Fruit fly (Drosophila melanogaster): Measurements from ENCODE around the gene Gr93b.
A peak's percentile ranks its signal among the peaks of the same experiment; 100 is the strongest.

Gene Gr93b

DNA sequence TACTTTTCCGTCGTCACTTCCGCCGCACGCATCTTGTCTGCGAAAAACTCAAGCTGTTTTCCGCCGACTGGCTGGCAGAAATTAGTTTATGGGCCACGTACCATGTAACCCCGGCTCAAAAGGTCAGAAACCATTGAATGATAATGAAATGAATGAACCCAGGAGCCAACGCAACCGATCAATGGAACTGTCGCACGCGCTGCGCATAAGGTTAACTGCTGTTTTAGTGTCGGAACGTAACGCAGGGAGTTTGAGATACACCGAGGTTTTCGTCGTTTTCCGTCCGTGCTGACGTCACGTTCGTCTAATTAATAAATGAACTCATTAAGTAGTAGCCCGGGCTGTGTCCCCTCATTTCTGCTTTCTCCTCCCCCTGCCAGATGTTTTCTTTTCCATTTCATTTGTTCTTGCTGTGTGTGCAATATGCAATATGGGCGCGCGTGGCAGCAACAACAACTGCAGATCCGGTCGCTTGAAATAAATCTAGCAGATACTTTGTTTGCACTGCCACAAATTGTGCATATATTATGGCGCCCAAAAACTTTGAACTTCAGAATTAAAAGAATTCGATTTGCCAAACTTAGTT, 14.8 kb upstream of the Gr93b start:
- no peak for TF ChIP-seq Snoo (tag; optimal IDR thresholded peaks at IDR 0.05)
- peak; percentile 8 for TF ChIP-seq CG9948 (tag; optimal IDR thresholded peaks at IDR 0.05)
- TF ChIP-seq CG4496 (GFP tag; IDR thresholded peaks at IDR 0.05), result no peak

DNA sequence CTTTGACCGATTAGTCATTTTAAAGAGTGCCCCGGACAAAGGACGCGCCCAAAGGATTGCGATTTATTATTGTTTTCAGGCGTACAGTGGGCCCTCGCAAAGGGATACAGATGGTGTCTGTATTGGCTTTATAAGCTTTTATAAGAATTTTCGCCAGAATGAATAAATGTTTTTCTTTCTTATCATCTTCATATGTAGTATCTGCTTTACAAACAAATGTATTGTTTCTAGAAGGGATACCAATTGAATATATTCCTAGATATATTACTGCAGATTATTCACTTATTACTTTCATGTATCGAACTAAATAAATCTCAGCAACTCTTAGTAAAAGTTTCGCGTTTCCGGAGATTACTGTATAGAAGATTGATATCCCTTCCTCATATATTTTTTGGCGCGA, 13.9 kb upstream of the Gr93b start:
- TF ChIP-seq CG8159 (tag; optimal IDR thresholded peaks at IDR 0.05) (peak; percentile 30), CG17806 (tag; optimal IDR thresholded peaks at IDR 0.05) (no peak), rn (GFP tag; IDR thresholded peaks at IDR 0.05) (no peak), CG14655 (GFP tag; optimal IDR thresholded peaks at IDR 0.05) (peak; percentile 0), CG15710 (tag; optimal IDR thresholded peaks at IDR 0.05) (no peak)

DNA sequence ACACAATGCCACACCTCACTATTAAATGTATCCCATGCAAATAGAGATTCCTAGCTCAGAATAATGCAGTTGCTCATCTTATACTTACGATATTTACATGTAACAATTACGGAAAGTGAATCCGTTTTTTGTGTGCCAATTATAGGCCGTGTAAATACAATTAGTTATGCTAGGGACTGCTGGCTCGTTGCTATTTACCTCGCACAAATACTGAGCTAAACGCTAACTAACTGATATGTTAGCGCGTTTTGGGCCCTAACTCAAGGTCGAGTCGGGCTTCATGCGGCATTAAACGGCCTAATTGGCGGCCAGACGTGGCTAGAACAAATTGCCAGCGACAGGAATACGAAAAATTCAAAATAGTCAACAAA, 13.3 kb upstream of the Gr93b start:
- no peak for TF ChIP-seq fd96Ca (GFP tag; IDR thresholded peaks at IDR 0.05)
- no peak for TF ChIP-seq CG13204 (GFP tag; optimal IDR thresholded peaks at IDR 0.05)
- TF ChIP-seq CG14655 (GFP tag; optimal IDR thresholded peaks at IDR 0.05), result no peak
- TF ChIP-seq Pif1A (GFP tag; optimal IDR thresholded peaks at IDR 0.05), result no peak
- TF ChIP-seq CG34367 (tag; optimal IDR thresholded peaks at IDR 0.05), result no peak
- TF ChIP-seq Snoo (tag; optimal IDR thresholded peaks at IDR 0.05), result no peak
- TF ChIP-seq CG12605 (GFP tag; IDR thresholded peaks at IDR 0.05), result no peak
- TF ChIP-seq CG10348 (GFP tag; IDR thresholded peaks at IDR 0.05), result no peak
- no peak for TF ChIP-seq CG15710 (tag; optimal IDR thresholded peaks at IDR 0.05)
- no peak for TF ChIP-seq Ets98B (GFP tag; IDR thresholded peaks at IDR 0.05)
- TF ChIP-seq Pif1B (GFP tag; optimal IDR thresholded peaks at IDR 0.05), result no peak
- TF ChIP-seq D1 (tag; optimal IDR thresholded peaks at IDR 0.05), result no peak
- TF ChIP-seq EcR (GFP tag; optimal IDR thresholded peaks at IDR 0.05), result no peak
- no peak for TF ChIP-seq CG8301 (tag; optimal IDR thresholded peaks at IDR 0.05)
- TF ChIP-seq CG32121 (GFP tag; IDR thresholded peaks at IDR 0.05), result no peak
- TF ChIP-seq CG8159 (tag; optimal IDR thresholded peaks at IDR 0.05), result no peak
- no peak for TF ChIP-seq gl (tag; optimal IDR thresholded peaks at IDR 0.05)

DNA sequence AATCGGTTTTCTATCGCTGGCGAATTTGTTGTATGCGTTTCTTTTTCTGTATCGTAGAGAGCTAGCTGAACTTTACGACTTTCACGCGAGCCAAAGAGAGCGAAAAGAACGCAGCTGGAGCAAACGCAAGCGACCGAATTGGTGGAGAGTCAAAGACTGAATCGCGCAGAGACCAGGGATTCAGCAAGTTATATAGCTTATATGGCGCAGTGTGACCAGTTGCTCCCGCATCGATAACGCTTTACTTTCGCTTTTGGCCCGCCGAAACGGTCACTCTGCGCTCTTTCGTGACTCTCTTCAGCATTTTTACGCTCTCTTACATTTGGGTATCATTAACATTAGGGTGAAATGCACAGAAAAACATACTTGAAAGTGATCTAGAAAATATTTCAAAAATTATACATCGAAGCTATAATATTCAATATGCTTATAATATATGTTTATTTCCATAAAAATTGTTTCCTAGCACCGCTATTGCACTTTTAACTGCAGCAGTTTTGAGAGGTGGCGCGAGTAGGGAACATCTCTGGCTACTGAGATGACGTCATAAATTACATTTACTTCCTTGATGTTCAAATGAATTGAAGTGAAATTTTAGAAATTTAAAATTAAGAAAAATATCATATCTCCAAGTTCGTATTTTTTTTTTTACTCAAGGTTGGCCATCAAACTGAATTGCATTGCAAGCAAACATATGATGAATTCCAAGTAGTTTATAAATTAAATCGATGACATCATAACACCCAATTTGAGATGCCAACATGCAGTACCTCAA, 12.7 kb upstream of the Gr93b start, which contains the start of gene glec:
Gene glec (minus strand): TSS at position 169 of the 775 bp plus-strand sequence.
- TF ChIP-seq rn (GFP tag; IDR thresholded peaks at IDR 0.05) (no peak), CG8159 (tag; optimal IDR thresholded peaks at IDR 0.05) (no peak), fd96Ca (GFP tag; IDR thresholded peaks at IDR 0.05) (peak; percentile 59; the same call in 2 of the 3 replicates), Pif1B (GFP tag; optimal IDR thresholded peaks at IDR 0.05) (peak; percentile 34), CG14655 (GFP tag; optimal IDR thresholded peaks at IDR 0.05) (peak; percentile 7), CG32121 (GFP tag; IDR thresholded peaks at IDR 0.05) (no peak), CG13204 (GFP tag; optimal IDR thresholded peaks at IDR 0.05) (peak; percentile 21), CG10348 (GFP tag; IDR thresholded peaks at IDR 0.05) (no peak), CG9948 (tag; optimal IDR thresholded peaks at IDR 0.05) (peak; percentile 11), CG17806 (tag; optimal IDR thresholded peaks at IDR 0.05) (peak; percentile 9), Snoo (tag; optimal IDR thresholded peaks at IDR 0.05) (peak; percentile 35), CG8301 (tag; optimal IDR thresholded peaks at IDR 0.05) (no peak), CG12605 (GFP tag; IDR thresholded peaks at IDR 0.05) (peak; percentile 70), CG15710 (tag; optimal IDR thresholded peaks at IDR 0.05) (peak; percentile 41), CG4496 (GFP tag; IDR thresholded peaks at IDR 0.05) (peak; percentile 55), Ets98B (GFP tag; IDR thresholded peaks at IDR 0.05) (no peak; the same call in none of the 2 replicates), Pif1A (GFP tag; optimal IDR thresholded peaks at IDR 0.05) (peak; percentile 58), EcR (GFP tag; optimal IDR thresholded peaks at IDR 0.05) (peak; percentile 58), gl (tag; optimal IDR thresholded peaks at IDR 0.05) (peak; percentile 39), CG34367 (tag; optimal IDR thresholded peaks at IDR 0.05) (no peak), D1 (tag; optimal IDR thresholded peaks at IDR 0.05) (no peak)

DNA sequence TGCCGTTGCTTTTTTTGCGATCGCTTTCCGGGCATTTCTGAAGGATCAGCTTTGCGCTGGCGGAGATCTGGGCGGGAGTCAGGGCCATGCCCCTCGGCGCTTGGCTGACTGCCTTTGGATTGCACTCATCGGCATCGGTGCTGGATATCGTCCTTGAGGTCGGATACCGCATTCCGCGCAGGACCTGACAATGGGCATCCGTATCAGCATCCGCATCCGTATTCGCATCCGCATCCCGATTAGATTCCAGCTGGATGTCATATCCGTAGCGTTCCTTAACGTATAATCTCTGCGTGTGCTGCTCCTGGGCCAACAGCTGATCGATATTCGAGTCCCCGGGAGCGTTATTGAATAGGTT, 11.9 kb upstream of the Gr93b start:
- TF ChIP-seq EcR (GFP tag; optimal IDR thresholded peaks at IDR 0.05), result no peak
- peak; percentile 63; the same call in 2 of the 3 replicates for TF ChIP-seq fd96Ca (GFP tag; IDR thresholded peaks at IDR 0.05)
- TF ChIP-seq CG14655 (GFP tag; optimal IDR thresholded peaks at IDR 0.05), result no peak
- TF ChIP-seq CG9948 (tag; optimal IDR thresholded peaks at IDR 0.05), result no peak
- TF ChIP-seq CG4496 (GFP tag; IDR thresholded peaks at IDR 0.05), result no peak
- no peak for TF ChIP-seq CG17806 (tag; optimal IDR thresholded peaks at IDR 0.05)
- TF ChIP-seq CG15710 (tag; optimal IDR thresholded peaks at IDR 0.05), result no peak

DNA sequence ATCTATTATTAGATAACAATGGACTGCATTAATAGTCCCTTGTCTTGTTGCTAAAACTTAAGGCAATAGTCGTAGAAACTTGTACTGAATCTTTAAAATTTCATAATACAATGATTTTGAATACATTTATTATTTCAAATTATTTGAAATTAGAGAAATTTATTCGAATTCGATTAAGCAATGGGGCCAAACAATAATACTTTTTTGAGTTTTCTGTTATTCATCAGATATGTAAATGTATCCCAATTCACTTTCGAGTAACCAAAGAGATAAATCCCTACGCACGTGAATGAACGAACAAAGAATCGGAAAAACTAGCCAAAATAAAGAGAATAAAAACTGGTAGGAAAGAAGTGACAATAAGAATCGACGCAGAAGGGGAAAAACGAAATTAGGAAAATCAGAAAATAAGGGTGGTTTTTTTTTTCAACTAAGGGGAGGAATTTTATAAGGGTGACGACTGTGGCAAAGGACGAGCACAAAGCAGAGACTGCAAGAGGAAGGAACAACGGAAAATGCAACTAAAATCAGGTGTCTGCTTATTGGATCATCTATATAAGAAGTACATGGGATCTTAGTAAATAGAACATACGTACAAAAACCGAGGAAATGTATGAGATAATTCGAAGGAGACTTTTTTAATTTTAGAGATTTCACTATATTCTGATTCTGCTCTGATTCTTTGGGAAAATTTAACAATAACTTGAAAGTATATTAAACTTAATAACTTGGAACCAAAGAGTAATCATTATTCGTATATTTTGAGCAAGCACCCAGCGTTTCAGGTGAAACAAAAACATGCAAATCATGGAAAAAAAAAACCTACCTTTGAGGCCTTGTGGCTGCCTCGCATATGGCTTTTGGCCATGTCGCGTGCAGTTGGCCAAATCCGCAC, 11.3 kb upstream of the Gr93b start:
- TF ChIP-seq CG15710 (tag; optimal IDR thresholded peaks at IDR 0.05), result no peak
- no peak for TF ChIP-seq Ets98B (GFP tag; IDR thresholded peaks at IDR 0.05)
- TF ChIP-seq fd96Ca (GFP tag; IDR thresholded peaks at IDR 0.05), result no peak
- no peak for TF ChIP-seq CG12605 (GFP tag; IDR thresholded peaks at IDR 0.05)
- TF ChIP-seq Snoo (tag; optimal IDR thresholded peaks at IDR 0.05), result no peak
- TF ChIP-seq gl (tag; optimal IDR thresholded peaks at IDR 0.05), result no peak
- no peak for TF ChIP-seq Pif1B (GFP tag; optimal IDR thresholded peaks at IDR 0.05)
- TF ChIP-seq EcR (GFP tag; optimal IDR thresholded peaks at IDR 0.05), result no peak
- no peak for TF ChIP-seq CG13204 (GFP tag; optimal IDR thresholded peaks at IDR 0.05)
- TF ChIP-seq Pif1A (GFP tag; optimal IDR thresholded peaks at IDR 0.05), result no peak
- no peak for TF ChIP-seq D1 (tag; optimal IDR thresholded peaks at IDR 0.05)
- no peak for TF ChIP-seq CG10348 (GFP tag; IDR thresholded peaks at IDR 0.05)
- no peak for TF ChIP-seq CG34367 (tag; optimal IDR thresholded peaks at IDR 0.05)
- no peak for TF ChIP-seq CG32121 (GFP tag; IDR thresholded peaks at IDR 0.05)
- TF ChIP-seq CG4496 (GFP tag; IDR thresholded peaks at IDR 0.05), result no peak
- TF ChIP-seq CG8301 (tag; optimal IDR thresholded peaks at IDR 0.05), result no peak
- no peak for TF ChIP-seq CG14655 (GFP tag; optimal IDR thresholded peaks at IDR 0.05)
- no peak for TF ChIP-seq CG8159 (tag; optimal IDR thresholded peaks at IDR 0.05)

Data from whole organism, pupa.